Worm (Caenorhabditis elegans): Measurements from ENCODE around the gene F18H3.1.

F18H3.1 gene

DNA sequence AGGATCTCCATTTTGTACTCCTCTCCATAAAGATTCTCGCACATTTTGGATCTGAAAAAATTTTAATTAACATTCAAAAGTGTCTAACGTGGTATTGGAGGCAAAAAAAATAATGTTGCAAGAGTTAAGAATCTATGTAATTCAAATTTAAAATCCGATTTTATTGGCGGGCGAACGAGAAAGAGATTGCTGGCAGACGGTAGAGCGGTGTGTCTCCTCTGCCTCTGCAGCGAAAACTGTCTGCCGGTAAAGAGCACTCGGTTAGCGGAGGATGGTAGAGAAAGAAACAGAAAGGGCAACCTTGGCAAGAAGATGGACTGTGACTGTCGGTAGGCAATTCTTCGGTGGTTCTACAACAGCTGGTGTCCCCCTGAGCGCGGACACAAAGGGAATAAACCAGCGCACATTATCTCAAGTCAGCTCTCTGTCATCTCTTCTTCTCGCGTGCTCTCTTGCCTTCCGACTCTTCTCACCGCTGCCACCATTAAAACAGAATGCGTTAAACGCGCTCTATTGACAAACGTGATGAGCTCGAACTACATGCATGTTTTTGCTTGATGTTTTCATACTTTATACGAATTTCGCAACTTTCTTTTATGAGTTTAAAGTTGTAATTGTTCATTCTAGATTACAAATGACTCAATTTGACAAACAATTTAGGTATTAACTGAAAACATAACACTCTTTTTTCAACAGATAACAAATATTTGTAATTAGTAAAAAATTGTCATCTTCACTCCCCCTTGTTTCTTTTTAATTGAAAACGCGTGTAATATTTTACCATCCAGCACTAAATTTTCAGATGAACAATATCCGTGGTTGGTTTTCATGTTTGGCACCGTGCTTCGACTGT lies at the start of gene F18H3.1, which contains the start of gene cdk-4:
F18H3.1 (plus strand) TSS at position 803 of the 853 bp plus-strand sequence.
cdk-4 (minus strand) TSS at position 51 of the 853 bp plus-strand sequence.
- TF ChIP-seq unc-62 (GFP tag; optimal IDR thresholded peaks at IDR 0.05) = no peak

DNA sequence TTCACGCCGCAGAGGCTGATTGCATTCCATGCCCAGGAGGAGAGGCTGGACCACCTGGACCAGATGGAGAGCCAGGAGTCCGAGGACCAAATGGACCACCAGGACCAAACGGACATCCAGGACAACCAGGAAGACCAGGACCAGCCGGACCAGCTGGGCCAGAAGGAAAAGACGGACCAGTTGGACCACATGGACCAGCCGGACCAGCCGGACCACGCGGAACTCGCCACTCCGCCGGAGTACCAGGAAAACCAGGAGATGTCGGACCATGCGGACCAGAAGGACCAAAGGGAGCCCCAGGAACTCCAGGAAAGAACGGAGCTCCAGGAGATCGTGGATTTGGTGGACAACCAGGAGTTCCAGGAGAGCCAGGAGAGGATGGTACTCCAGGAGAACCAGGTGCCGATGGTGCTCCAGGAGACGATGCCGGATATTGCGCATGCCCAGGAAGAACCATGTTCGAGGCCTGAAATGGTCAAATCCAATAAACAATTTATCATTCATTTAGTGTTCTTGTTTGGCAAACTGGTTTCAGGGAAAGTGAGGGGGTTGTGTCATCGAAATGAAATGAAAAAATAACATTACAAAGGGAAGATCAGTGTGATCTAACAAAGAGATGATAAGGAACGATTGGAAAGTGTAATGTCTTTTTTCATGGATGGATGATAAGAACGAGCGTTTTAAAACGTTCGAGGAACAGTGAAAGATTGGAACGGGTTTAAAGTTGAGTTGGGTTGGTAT lies 49.4 kb upstream of the F18H3.1 start:
- no peak for TF ChIP-seq unc-62 (GFP tag; optimal IDR thresholded peaks at IDR 0.05)

DNA sequence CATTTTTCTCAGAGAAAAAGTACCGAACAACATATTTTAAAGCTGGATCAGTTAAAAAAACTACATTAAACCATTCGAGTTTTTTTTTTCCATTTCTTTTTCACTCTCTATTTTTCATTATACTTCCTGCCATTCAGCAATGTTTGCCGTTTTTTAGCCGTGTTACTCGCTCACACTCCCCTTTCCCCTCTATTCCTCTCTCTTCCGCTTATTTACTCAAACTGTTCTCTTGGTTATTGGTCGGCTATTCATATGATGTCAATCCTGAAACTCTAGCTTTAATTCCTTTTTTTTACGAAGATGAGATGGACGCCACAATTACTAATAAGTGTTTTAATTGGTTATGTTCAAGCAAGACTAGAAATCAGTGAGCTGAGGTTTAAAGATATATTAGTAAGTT lies 47.6 kb upstream of the F18H3.1 start, which contains the start of gene tre-4:
tre-4 (plus strand) TSS at position 301 of the 400 bp plus-strand sequence.
- TF ChIP-seq unc-62 (GFP tag; optimal IDR thresholded peaks at IDR 0.05) = no peak

DNA sequence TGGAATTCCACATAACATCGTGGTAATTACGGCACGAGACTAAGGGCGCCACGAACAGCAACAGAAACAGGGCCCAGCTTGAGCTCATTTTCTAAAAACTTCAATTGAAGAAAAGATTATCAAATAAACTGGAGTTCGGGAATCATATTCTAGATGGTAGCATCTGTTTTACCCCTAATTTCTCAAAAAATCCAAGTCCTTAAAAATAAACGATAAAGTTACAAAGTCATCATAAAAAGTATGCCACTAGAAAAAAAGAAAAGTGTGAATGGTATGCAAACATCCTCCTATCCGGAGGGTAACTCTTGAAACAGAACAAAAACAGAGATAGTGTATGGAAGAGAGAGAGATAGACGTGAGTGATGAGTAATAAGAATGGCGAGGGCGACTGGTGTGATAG lies 42.1 kb upstream of the F18H3.1 start, which contains the start of gene efn-3:
efn-3 (minus strand) TSS at position 101 of the 400 bp plus-strand sequence.
- no peak for TF ChIP-seq unc-62 (GFP tag; optimal IDR thresholded peaks at IDR 0.05)

DNA sequence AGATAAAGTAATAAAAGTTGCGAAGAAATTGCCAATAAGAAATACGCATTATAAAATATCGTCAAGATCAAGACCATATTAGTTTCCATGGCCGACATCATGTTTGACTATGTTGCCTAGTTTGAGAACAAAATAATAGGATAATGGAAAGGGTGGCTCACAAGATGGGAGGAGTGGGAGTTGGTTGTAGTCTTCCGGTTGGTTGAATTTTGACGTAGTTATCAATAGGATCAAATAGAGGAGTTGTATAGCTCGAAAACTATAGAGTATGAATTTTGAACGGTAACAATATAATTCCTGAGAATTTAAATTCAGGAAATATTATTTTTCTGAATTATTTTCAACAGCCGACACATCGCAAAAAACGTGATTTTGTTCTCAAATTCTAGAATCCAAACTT lies 37.8 kb upstream of the F18H3.1 start, which contains the start of gene srd-50:
srd-50 (minus strand) TSS at position 101 of the 400 bp plus-strand sequence.
- TF ChIP-seq unc-62 (GFP tag; optimal IDR thresholded peaks at IDR 0.05) = no peak

DNA sequence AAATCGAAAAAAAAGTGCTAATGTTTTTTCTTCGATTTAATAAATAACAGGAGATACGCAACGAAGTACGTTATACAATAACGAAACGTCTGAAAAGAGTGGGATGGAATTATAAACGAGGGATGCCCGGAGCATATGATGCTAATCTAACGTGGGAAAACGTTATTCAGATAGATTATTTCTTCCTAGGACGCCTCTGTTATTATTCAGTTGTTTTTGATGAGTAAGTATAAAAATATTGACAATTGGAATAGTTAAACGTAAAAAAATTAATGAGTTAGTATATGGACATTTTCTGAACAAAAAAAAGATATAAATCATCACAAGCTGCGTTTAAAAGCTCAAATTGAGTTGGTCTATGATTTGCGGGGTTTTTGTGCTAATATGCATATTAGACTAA lies 34.6 kb upstream of the F18H3.1 start, which contains the start of gene srd-51:
srd-51 (minus strand) TSS at position 101 of the 400 bp plus-strand sequence.
- no peak for TF ChIP-seq unc-62 (GFP tag; optimal IDR thresholded peaks at IDR 0.05)

DNA sequence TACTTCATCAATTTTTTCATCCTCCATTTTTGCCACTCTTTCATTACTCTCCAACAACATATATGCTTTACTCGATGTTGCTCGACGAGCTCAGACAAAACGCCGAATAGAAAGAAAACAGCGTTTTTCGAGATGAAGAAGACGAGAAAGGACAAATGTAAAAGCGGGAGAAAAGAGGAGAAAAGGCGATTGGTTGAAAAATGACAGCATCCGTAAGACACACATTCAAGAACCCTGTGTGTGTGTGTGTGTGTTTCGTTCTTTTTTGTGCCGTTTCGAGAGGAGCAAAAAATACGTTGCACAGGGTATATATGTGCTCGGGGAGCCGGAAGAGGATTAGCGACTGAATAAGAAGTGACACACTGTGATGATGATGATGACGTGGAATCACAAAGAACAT lies 25.7 kb upstream of the F18H3.1 start:
- no peak for TF ChIP-seq unc-62 (GFP tag; optimal IDR thresholded peaks at IDR 0.05)

DNA sequence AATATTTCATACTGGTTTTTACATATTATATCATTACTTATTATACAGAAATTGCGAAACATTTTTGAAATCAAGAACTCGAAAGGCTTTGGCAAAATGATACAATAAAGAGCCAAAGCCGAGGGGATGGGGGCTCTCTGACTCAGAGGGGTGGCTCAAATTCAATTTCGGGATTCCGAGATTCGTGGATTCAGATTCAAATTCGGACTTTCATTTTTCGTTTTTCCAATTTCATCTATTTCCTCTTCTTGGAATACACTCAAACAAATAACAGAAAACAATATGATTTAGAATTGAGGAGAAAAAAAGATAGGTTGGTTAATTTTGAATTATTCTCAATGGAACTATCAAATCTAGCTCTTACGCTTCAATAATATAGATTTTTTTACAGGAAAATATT lies 20.4 kb upstream of the F18H3.1 start:
- no peak for TF ChIP-seq unc-62 (GFP tag; optimal IDR thresholded peaks at IDR 0.05)

DNA sequence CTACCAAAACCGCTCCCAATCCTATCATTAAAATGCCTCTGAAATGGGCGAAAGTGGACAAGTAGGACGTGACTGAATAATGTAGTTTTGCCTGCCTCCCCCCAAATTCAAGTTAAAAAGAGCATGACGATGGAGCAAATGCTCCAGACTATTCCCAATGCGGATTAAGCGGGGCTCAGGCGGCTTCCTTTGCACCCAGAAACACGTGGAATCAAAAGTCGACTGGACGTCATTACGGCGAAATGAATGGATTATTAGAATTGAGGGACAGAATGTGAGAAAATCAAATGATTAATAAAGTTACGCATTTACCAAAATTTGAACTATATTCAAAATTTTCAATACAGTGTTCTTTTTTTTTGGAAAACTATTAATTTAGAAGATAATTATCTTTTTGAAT lies 19.5 kb upstream of the F18H3.1 start:
- TF ChIP-seq unc-62 (GFP tag; optimal IDR thresholded peaks at IDR 0.05) = no peak

DNA sequence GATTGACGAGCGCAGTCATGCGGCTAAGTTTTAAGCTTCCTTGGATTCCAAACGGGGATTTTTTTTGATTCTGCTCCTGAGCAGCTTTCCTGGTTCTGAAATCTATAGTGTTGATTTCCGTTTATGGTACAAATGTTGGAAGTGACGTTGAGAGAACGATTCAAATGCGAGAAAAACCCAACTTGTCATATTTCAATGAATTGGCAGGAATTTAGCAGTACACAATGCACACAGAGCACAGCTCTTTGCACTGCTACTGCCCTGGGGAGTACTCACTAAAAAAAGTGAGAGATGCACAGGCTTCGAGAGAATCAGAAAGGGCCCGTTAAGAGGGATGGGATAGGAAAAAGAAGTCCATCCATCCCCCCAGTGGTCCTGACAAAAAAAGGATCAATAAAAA lies 18.9 kb upstream of the F18H3.1 start, which contains the start of gene sad-1:
sad-1 (minus strand) TSS at position 101 of the 400 bp plus-strand sequence.
- TF ChIP-seq unc-62 (GFP tag; optimal IDR thresholded peaks at IDR 0.05) = no peak

DNA sequence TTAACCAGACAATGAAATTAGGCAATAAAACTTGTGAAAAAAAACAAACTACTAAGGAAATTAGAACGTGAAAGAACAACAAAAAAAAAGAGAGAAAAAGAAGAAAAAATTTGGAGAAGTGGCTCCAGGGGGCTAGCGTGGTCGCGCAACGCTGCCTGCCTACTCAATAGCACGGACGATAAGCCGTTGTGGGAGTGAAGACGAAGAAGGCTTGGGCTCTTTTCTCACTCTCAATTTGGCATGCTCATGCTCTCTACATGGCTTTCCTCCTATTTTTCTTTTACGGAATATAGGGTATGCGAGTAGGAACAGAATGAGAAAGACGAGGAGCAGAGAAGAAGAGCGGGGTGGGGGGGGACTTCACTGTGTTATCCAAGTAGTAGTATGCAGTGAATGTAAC lies 17.2 kb upstream of the F18H3.1 start:
- no peak for TF ChIP-seq unc-62 (GFP tag; optimal IDR thresholded peaks at IDR 0.05)

DNA sequence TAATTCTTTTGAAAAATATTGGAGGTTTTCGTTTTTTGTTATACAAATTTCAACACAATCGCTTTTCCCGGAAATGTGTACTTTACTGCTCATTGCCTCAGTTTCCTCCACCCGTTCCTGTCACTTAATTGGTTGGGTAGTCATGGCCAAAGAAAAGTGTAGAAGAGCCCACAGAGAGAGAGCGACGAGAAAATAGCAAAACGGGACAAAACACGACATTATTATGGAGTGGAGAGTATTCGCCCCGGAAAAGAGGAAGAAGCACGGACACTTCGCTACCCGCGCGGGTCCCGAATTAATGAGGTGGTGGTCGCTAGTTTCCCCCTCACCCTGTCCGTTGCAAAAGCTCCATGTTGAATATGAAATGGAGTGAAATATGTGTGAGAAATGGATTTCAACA lies 15.6 kb upstream of the F18H3.1 start:
- no peak for TF ChIP-seq unc-62 (GFP tag; optimal IDR thresholded peaks at IDR 0.05)

DNA sequence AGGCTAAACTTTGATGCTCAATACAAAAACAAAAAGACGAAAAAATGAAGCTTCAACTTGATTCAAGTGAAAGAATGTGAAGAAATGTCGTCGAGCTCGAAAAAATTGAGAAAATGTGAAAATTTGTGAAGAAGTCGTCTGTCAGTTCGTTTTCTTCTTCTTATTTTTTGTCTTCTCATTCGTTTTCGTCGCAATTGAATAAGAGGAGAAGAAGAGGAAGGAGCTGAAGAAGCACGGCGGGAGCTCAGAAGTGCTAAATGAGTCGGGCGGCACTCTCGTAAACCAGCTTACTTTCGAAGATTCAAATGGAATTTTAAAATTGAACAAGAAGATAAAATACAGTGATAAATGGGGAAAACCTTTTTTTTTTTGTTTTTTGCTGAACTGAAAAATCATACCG lies 14.3 kb upstream of the F18H3.1 start:
- no peak for TF ChIP-seq unc-62 (GFP tag; optimal IDR thresholded peaks at IDR 0.05)

DNA sequence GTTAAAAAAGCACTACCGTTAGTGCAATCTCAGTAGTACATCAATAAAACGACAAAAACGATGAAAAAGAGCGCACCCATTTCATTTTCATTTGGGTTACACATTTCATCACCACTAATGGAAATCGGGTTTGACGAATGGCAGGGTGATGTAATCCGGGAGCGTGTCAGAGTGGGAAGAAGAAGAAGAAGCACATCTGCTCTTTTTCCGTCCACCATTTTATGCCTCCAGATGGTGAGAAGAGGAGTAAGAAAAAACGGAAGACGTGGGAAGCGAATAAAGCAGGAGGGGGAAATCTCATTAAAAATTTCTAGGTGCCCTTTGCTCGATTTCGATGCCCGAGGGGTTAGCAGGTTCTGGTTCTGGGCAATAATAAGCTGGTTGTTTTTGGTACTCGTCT lies 13.4 kb upstream of the F18H3.1 start:
- TF ChIP-seq unc-62 (GFP tag; optimal IDR thresholded peaks at IDR 0.05) = no peak

DNA sequence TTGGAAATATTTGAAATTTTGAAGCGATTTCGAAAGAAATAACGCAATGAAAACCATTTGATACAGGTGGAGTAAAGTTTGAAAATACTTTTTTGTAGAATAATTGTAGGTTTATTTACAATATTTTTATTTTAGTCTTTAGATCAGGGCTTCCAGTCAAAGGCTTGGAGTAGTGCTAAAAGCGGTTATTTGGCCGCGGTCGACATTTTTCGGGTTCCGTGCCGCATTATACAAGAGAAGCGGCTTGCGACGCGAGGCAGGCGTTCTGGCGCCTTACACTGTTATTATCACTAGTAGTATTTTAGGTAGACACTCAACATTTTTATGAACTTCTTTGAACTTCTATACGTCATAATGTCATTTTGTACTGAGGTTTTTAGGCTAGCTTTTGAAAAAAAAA lies 13.0 kb upstream of the F18H3.1 start:
- TF ChIP-seq unc-62 (GFP tag; optimal IDR thresholded peaks at IDR 0.05) = no peak

DNA sequence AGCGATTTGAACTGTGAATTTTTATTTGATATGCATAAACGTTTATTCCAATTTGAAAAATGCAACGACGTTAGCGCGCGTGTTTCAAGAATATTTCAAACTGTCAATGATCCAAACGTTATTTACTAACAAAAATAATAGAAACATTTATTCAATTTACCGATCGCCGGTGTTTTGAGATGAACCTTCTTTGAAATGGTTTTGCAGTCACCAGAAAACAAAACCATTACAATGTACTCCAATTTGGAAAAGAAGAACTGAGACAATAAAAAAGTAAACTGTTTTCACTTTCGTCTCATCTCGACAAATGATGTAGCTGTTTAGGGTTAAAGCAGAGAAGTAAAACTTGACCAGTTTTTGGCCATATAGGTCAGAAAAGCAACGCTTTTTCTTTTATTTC lies 12.2 kb upstream of the F18H3.1 start, which contains the start of gene H06A10.1:
H06A10.1 (plus strand) TSS at position 301 of the 400 bp plus-strand sequence.
- no peak for TF ChIP-seq unc-62 (GFP tag; optimal IDR thresholded peaks at IDR 0.05)
